Worm (Caenorhabditis elegans): ENCODE measurements around the gene eak-4.
"Not testable (repeated sequence)": the region's sequence is repeated elsewhere in the genome, so short reads cannot be mapped to it uniquely, and the experiment has no call there.

ce11 chrIV:12478711-12479110 is 46.6 kb downstream of the eak-4 start, which contains the start of gene igdb-1:
- not testable (repeated sequence) for TF ChIP-seq mes-4 (tag; optimal IDR thresholded peaks at IDR 0.05); tlf-1 (GFP tag; optimal IDR thresholded peaks at IDR 0.05); F49E8.2 (tag; optimal IDR thresholded peaks at IDR 0.05; ENCODE audit: insufficient read depth); ztf-28 (GFP tag; IDR thresholded peaks at IDR 0.05); C06A6.2 (GFP tag; conservative IDR thresholded peaks at IDR 0.05); let-526 (GFP tag; IDR thresholded peaks at IDR 0.05); unc-62 (GFP tag; optimal IDR thresholded peaks at IDR 0.05); efl-1 (GFP tag; optimal IDR thresholded peaks at IDR 0.05); repo-1 (tag; optimal IDR thresholded peaks at IDR 0.05); Y56A3A.18 (GFP tag; IDR thresholded peaks at IDR 0.05); nfyb-1 (GFP tag; IDR thresholded peaks at IDR 0.05); unc-130 (GFP tag; optimal IDR thresholded peaks at IDR 0.05); athp-1 (tag; optimal IDR thresholded peaks at IDR 0.05); die-1 (tag; optimal IDR thresholded peaks at IDR 0.05)

All from whole organism, young adult.